Worm (Caenorhabditis elegans) whole organism, late embryonic: ENCODE results near the gene unc-50.

Experiments
- T23F11.4 ChIP-seq: fragments of 200-800 bp; sonication (Bioruptor generic); optimal IDR thresholded peaks from 2 replicates; lab custom pipeline; 2018; ENCODE audit warnings: mild to moderate bottlenecking, missing genetic modification characterization, missing compliant biosample characterization
- dmd-4 ChIP-seq: sonication (generic microtip); optimal IDR thresholded peaks from 2 replicates; lab custom pipeline; 2016; ENCODE audit warnings: borderline replicate concordance, missing genetic modification characterization, missing compliant biosample characterization
- fkh-10 ChIP-seq: fragments of 150-350 bp; optimal IDR thresholded peaks from 2 replicates; lab custom pipeline; 2014; ENCODE audit warnings: missing biosample characterization, missing genetic modification reagents, missing genetic modification characterization
- mec-3 ChIP-seq: sonication (generic microtip); optimal IDR thresholded peaks from 2 replicates; lab custom pipeline; 2016; ENCODE audit warnings: borderline replicate concordance, missing genetic modification characterization, missing compliant biosample characterization
- nhr-11 ChIP-seq: fragments of 150-350 bp; optimal IDR thresholded peaks from 2 replicates; lab custom pipeline; 2014; ENCODE audit warnings: missing biosample characterization, missing genetic modification characterization
- pha-4 ChIP-seq: fragments of 150-350 bp; optimal IDR thresholded peaks from 2 replicates; lab custom pipeline; 2018; ENCODE audit warnings: missing biosample characterization, missing genetic modification reagents, missing genetic modification characterization
- pqm-1 ChIP-seq: sonication (generic microtip); optimal IDR thresholded peaks from 2 replicates; lab custom pipeline; 2016; ENCODE audit warnings: missing genetic modification characterization, missing compliant biosample characterization
- pros-1 ChIP-seq: fragments of 150-350 bp; optimal IDR thresholded peaks from 2 replicates; lab custom pipeline; 2014; ENCODE audit warnings: missing biosample characterization, missing genetic modification reagents, missing genetic modification characterization
- tbx-2 ChIP-seq: sonication (generic microtip); optimal IDR thresholded peaks from 2 replicates; lab custom pipeline; 2016; ENCODE audit warnings: missing genetic modification characterization, missing compliant biosample characterization
- tbx-7 ChIP-seq: sonication (generic microtip); optimal IDR thresholded peaks from 2 replicates; lab custom pipeline; 2016; ENCODE audit warnings: missing genotype, missing genetic modification characterization, missing compliant biosample characterization
- ttx-3 ChIP-seq: sonication (generic microtip); optimal IDR thresholded peaks from 2 replicates; lab custom pipeline; 2016; ENCODE audit warnings: missing genetic modification reagents, missing genetic modification characterization, missing compliant biosample characterization
- unc-3 ChIP-seq, 2 experiments: fragments of 200-800 bp in 1 of 2; sonication (Bioruptor generic) in 1 of 2; sonication (generic microtip) in 1 of 2; conservative IDR thresholded peaks in 1 of 2; optimal IDR thresholded peaks in 1 of 2; 2 replicates each; pipeline versions ENCODE4 v1.3.6 to Lab custom; 2016 to 2022; ENCODE audit warnings: missing compliant biosample characterization in 2 of 2, missing genetic modification characterization in 2 of 2, missing genetic modification reagents in 1 of 2

DNA sequence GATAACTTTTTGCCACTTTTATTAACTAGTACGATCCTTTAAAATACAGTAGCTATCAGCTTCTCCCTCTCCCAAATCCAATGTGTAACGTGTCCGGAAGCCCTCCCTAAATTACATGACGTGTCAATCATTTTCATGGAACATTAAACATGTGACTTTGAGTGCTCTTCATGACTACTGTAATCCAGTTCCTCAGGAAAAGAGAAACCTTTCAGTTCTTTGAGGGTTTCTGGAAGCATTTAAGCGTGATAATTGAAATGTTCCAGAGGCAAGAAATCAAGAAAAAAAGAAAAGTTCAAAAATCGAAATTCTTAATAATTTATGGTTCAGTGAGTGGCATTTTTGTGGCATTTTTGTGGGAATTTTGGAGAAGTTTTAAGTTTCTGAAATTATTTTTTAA is 45.0 kb upstream of the unc-50 start:
- TF ChIP-seq nhr-11 (no peak), pha-4 (tag; lab: Kevin White, UChicago) (no peak), unc-3 (GFP tag; conservative IDR thresholded peaks at IDR 0.05; lab: Robert Waterston, UW) (no peak), unc-3 (tag; optimal IDR thresholded peaks at IDR 0.05; lab: Kevin White, UChicago) (no peak), mec-3 (tag; lab: Kevin White, UChicago) (no peak), T23F11.4 (no peak), tbx-2 (no peak), ttx-3 (tag; lab: Kevin White, UChicago) (no peak), tbx-7 (tag; lab: Kevin White, UChicago) (no peak), pros-1 (tag; lab: Kevin White, UChicago) (no peak), fkh-10 (GFP tag; lab: Kevin White, UChicago) (no peak), pqm-1 (tag; lab: Kevin White, UChicago) (no peak), dmd-4 (tag; lab: Kevin White, UChicago) (no peak)
